Fruit fly (Drosophila melanogaster) S2 (cell line): Measurements from ENCODE around the gene Tusp.

Experiments used
- CG8478 ChIP-seq: fragments of >200 bp; optimal IDR thresholded peaks from 2 replicates; lab custom pipeline; 2018
- CTCF ChIP-seq, 2 experiments: fragments of >200 bp; optimal IDR thresholded peaks; 2 replicates each; lab custom pipeline; 2018

Gene Tusp

dm6 chr3R:27595979-27596378 is 11.7 kb upstream of the Tusp start, which contains the start of gene CG5639:
Gene CG5639 (minus strand): TSS chr3R:27596130.
- no peak for TF ChIP-seq CTCF (optimal IDR thresholded peaks at IDR 0.05; lab: Kevin White, UChicago)
- no peak for TF ChIP-seq CG8478 (lab: Kevin White, UChicago)

dm6 chr3R:27597258-27597657 is 10.4 kb upstream of the Tusp start:
- no peak for TF ChIP-seq CG8478 (lab: Kevin White, UChicago)
- TF ChIP-seq CTCF (optimal IDR thresholded peaks at IDR 0.05; lab: Kevin White, UChicago): no peak

- TF ChIP-seq CG8478 (lab: Kevin White, UChicago) (no peak), CTCF (optimal IDR thresholded peaks at IDR 0.05; lab: Kevin White, UChicago) (no peak)
Measured at dm6 chr3R:27603671-27604070, 4.0 kb upstream of the Tusp start.

- no peak for TF ChIP-seq CTCF (optimal IDR thresholded peaks at IDR 0.05; lab: Kevin White, UChicago)
- no peak for TF ChIP-seq CG8478 (lab: Kevin White, UChicago)
Measured at dm6 chr3R:27604636-27605443, 2.8 kb upstream of the Tusp start.

dm6 chr3R:27605534-27606250 is 2.0 kb upstream of the Tusp start:
- no peak for TF ChIP-seq CG8478 (lab: Kevin White, UChicago)
- TF ChIP-seq CTCF (optimal IDR thresholded peaks at IDR 0.05; lab: Kevin White, UChicago): no peak

- TF ChIP-seq CTCF (optimal IDR thresholded peaks at IDR 0.05; lab: Kevin White, UChicago) (no peak), CG8478 (lab: Kevin White, UChicago) (no peak)
Measured at dm6 chr3R:27608000-27608399, 321 bp downstream of the Tusp start.

dm6 chr3R:27608536-27608935 is 857 bp downstream of the Tusp start:
- TF ChIP-seq CG8478 (lab: Kevin White, UChicago) (no peak), CTCF (optimal IDR thresholded peaks at IDR 0.05; lab: Kevin White, UChicago) (no peak)

dm6 chr3R:27609118-27610042 is 1.7 kb downstream of the Tusp start:
- TF ChIP-seq CTCF (optimal IDR thresholded peaks at IDR 0.05; lab: Kevin White, UChicago) (no peak), CG8478 (lab: Kevin White, UChicago) (no peak)

- TF ChIP-seq CTCF (optimal IDR thresholded peaks at IDR 0.05; lab: Kevin White, UChicago) (no peak), CG8478 (lab: Kevin White, UChicago) (no peak)
Measured at dm6 chr3R:27610622-27611021, 2.9 kb downstream of the Tusp start.

- no peak for TF ChIP-seq CTCF (optimal IDR thresholded peaks at IDR 0.05; lab: Kevin White, UChicago)
- TF ChIP-seq CG8478 (lab: Kevin White, UChicago): no peak
Measured at dm6 chr3R:27613814-27614213, 6.1 kb downstream of the Tusp start.

dm6 chr3R:27616493-27616892 is 8.8 kb downstream of the Tusp start:
- TF ChIP-seq CG8478 (lab: Kevin White, UChicago) (no peak), CTCF (optimal IDR thresholded peaks at IDR 0.05; lab: Kevin White, UChicago) (no peak)

dm6 chr3R:27621861-27622260 is 14.2 kb downstream of the Tusp start:
- TF ChIP-seq CTCF (optimal IDR thresholded peaks at IDR 0.05; lab: Kevin White, UChicago) (no peak), CG8478 (lab: Kevin White, UChicago) (no peak)

dm6 chr3R:27622993-27623392 is 15.3 kb downstream of the Tusp start:
- TF ChIP-seq CG8478 (lab: Kevin White, UChicago) (no peak), CTCF (optimal IDR thresholded peaks at IDR 0.05; lab: Kevin White, UChicago) (no peak)

dm6 chr3R:27625911-27626310 is 18.2 kb downstream of the Tusp start, which contains the start of gene CG5612:
Gene CG5612 (minus strand): TSS chr3R:27626011.
- TF ChIP-seq CG8478 (lab: Kevin White, UChicago) (no peak), CTCF (optimal IDR thresholded peaks at IDR 0.05; lab: Kevin White, UChicago) (no peak)
